Worm (Caenorhabditis elegans) whole organism, L3 larva: Measurements from ENCODE around the gene T19C4.24.

Source experiments
- ceh-28 ChIP-seq: fragments of 150-350 bp; optimal IDR thresholded peaks from 2 replicates; lab custom pipeline; 2014; ENCODE audit warnings: missing biosample characterization, missing genetic modification reagents, missing genetic modification characterization
- fkh-10 ChIP-seq: sonication (generic microtip); optimal IDR thresholded peaks from 2 replicates; lab custom pipeline; 2017; ENCODE audit warnings: missing biosample characterization, missing genetic modification reagents, missing genetic modification characterization
- sea-2 ChIP-seq: fragments of 150-350 bp; sonication (generic microtip); optimal IDR thresholded peaks from 4 replicates; lab custom pipeline; 2014; ENCODE audit warnings: missing biosample characterization, missing genetic modification reagents, missing genetic modification characterization
- unc-39 ChIP-seq: sonication (generic microtip); optimal IDR thresholded peaks from 4 replicates; lab custom pipeline; 2017; ENCODE audit warnings: missing biosample characterization, missing genetic modification characterization

DNA sequence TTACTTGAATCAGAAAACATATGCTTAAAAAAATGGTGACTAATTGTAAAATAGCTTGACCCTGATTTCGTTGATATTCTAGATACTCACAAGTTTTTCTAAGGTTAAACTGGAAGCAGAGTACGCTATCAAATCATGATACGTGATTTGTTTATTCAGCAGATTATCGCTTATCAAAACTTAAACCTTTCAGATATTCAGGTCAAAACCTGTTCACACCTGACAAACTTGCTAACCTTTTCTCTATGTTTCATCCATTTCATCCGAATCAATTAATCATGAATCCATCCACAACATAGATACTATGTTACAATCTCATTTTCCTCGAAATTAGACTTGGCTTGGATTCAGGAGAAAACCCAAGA lies 954 bp upstream of the T19C4.24 start:
- TF ChIP-seq ceh-28 (tag; lab: Kevin White, UChicago) (no peak), unc-39 (tag; lab: Kevin White, UChicago) (no peak), fkh-10 (GFP tag; lab: Kevin White, UChicago) (no peak), sea-2 (no peak)
